Fruit fly (Drosophila melanogaster) whole organism, prepupa: ENCODE data around the gene Gcn5.

ENCODE experiments used
- Blimp-1 ChIP-seq: fragments of 200-800 bp; sonication (Bioruptor generic); optimal IDR thresholded peaks from 3 replicates; lab custom pipeline; 2017; ENCODE audit warnings: missing biosample characterization, missing genetic modification characterization, mild to moderate bottlenecking, moderate library complexity, missing genetic modification reagents
- CG10669 ChIP-seq: fragments of 200-800 bp; sonication (Bioruptor generic); optimal IDR thresholded peaks from 3 replicates; lab custom pipeline; 2018; ENCODE audit warnings: missing biosample characterization, mild to moderate bottlenecking, missing genetic modification characterization, moderate library complexity
- CG11762 ChIP-seq: fragments of 200-800 bp; sonication (Bioruptor generic); optimal IDR thresholded peaks from 3 replicates; lab custom pipeline; 2016; ENCODE audit warnings: missing biosample characterization, missing genetic modification characterization; ENCODE audit not compliant: insufficient read depth
- CG11902 ChIP-seq: fragments of 200-800 bp; sonication (Bioruptor generic); optimal IDR thresholded peaks from 3 replicates; lab custom pipeline; 2016; ENCODE audit warnings: missing biosample characterization, missing genetic modification characterization
- CG15336 ChIP-seq: fragments of 200-800 bp; sonication (Bioruptor generic); IDR thresholded peaks from 2 replicates; pipeline ENCODE4 v1.3.6; 2022; ENCODE audit warnings: missing biosample characterization, missing genetic modification characterization
- CG1621 ChIP-seq: fragments of 200-800 bp; sonication (Bioruptor generic); optimal IDR thresholded peaks from 3 replicates; lab custom pipeline; 2018; ENCODE audit warnings: missing biosample characterization, mild to moderate bottlenecking, missing genetic modification characterization
- CG16779 ChIP-seq: fragments of 200-800 bp; sonication (Bioruptor generic); optimal IDR thresholded peaks from 3 replicates; lab custom pipeline; 2017; ENCODE audit warnings: missing biosample characterization, mild to moderate bottlenecking, missing genetic modification characterization
- CG3032 ChIP-seq: fragments of 200-800 bp; optimal IDR thresholded peaks from 2 replicates; lab custom pipeline; 2019; ENCODE audit warnings: missing biosample characterization, mild to moderate bottlenecking, missing genetic modification characterization, moderate library complexity
- CG31627 ChIP-seq: fragments of 200-800 bp; sonication (Bioruptor generic); optimal IDR thresholded peaks from 3 replicates; lab custom pipeline; 2016; ENCODE audit warnings: missing biosample characterization, missing genetic modification characterization
- CG32006 ChIP-seq: fragments of 200-800 bp; sonication (Bioruptor generic); optimal IDR thresholded peaks from 3 replicates; lab custom pipeline; 2017; ENCODE audit warnings: missing biosample characterization, mild to moderate bottlenecking, missing genetic modification characterization
- CG34406 ChIP-seq: fragments of 200-800 bp; sonication (Bioruptor generic); optimal IDR thresholded peaks from 3 replicates; lab custom pipeline; 2016; ENCODE audit warnings: missing biosample characterization, missing genetic modification characterization
- CG3919 ChIP-seq: fragments of 200-800 bp; sonication (Bioruptor generic); optimal IDR thresholded peaks from 3 replicates; lab custom pipeline; 2016; ENCODE audit warnings: missing biosample characterization, missing genetic modification characterization
- CG4318 ChIP-seq: fragments of 200-800 bp; sonication (Bioruptor generic); optimal IDR thresholded peaks from 3 replicates; lab custom pipeline; 2017; ENCODE audit warnings: missing biosample characterization, mild to moderate bottlenecking, missing genetic modification characterization
- CG6163 ChIP-seq: fragments of 200-800 bp; sonication (Bioruptor generic); IDR thresholded peaks from 3 replicates; pipeline ENCODE4 v1.3.6; 2022; ENCODE audit warnings: missing biosample characterization, missing genetic modification characterization
- CG6276 ChIP-seq: fragments of 200-800 bp; sonication (Bioruptor generic); optimal IDR thresholded peaks from 2 replicates; lab custom pipeline; 2017; ENCODE audit warnings: missing biosample characterization, mild to moderate bottlenecking, missing genetic modification characterization
- CG6792 ChIP-seq: fragments of 200-800 bp; sonication (Bioruptor generic); optimal IDR thresholded peaks from 3 replicates; lab custom pipeline; 2016; ENCODE audit warnings: missing biosample characterization, missing genetic modification characterization
- CG6854 ChIP-seq: fragments of 200-800 bp; sonication (Bioruptor generic); optimal IDR thresholded peaks from 2 replicates; lab custom pipeline; 2017; ENCODE audit warnings: missing biosample characterization, mild to moderate bottlenecking, missing genetic modification characterization
- CG8119 ChIP-seq: fragments of 200-800 bp; sonication (Bioruptor generic); IDR thresholded peaks from 3 replicates; pipeline ENCODE4 v1.3.6; 2022; ENCODE audit warnings: missing biosample characterization, missing genetic modification characterization
- CG8319 ChIP-seq: fragments of 200-800 bp; sonication (Bioruptor generic); optimal IDR thresholded peaks from 3 replicates; lab custom pipeline; 2016; ENCODE audit warnings: missing biosample characterization, missing genetic modification characterization
- CG8632 ChIP-seq: fragments of 200-800 bp; sonication (Bioruptor generic); optimal IDR thresholded peaks from 3 replicates; lab custom pipeline; 2016; ENCODE audit warnings: missing biosample characterization, missing genetic modification characterization
- CG9139 ChIP-seq: fragments of 200-800 bp; sonication (Bioruptor generic); optimal IDR thresholded peaks from 3 replicates; lab custom pipeline; 2017; ENCODE audit warnings: missing biosample characterization, mild to moderate bottlenecking, missing genetic modification characterization
- Eip75B ChIP-seq: fragments of 200-800 bp; sonication (Bioruptor generic); optimal IDR thresholded peaks from 3 replicates; lab custom pipeline; 2016; ENCODE audit warnings: missing biosample characterization, missing genetic modification characterization
- Eip78C ChIP-seq: fragments of 200-800 bp; sonication (Bioruptor generic); peaks from one replicate; lab custom pipeline; 2016; ENCODE audit warnings: missing biosample characterization, missing genetic modification characterization
- Eip93F ChIP-seq: fragments of 200-800 bp; sonication (Bioruptor generic); optimal IDR thresholded peaks from 2 replicates; lab custom pipeline; 2016; ENCODE audit warnings: missing biosample characterization, mild to moderate bottlenecking, missing genetic modification characterization
- Ets21C ChIP-seq: fragments of 200-800 bp; sonication (Bioruptor generic); optimal IDR thresholded peaks from 3 replicates; lab custom pipeline; 2016; ENCODE audit warnings: missing biosample characterization, missing genetic modification characterization
- Ets96B ChIP-seq: fragments of 200-800 bp; optimal IDR thresholded peaks from 2 replicates; lab custom pipeline; 2019; ENCODE audit warnings: missing biosample characterization, mild to moderate bottlenecking, missing genetic modification characterization, moderate library complexity
- Hr38 ChIP-seq: sonication (Bioruptor generic); optimal IDR thresholded peaks from 2 replicates; lab custom pipeline; 2016; ENCODE audit warnings: missing biosample characterization, missing genetic modification characterization
- Hr39 ChIP-seq: fragments of 200-800 bp; sonication (Bioruptor generic); optimal IDR thresholded peaks from 2 replicates; lab custom pipeline; 2016; ENCODE audit warnings: missing biosample characterization, missing genetic modification characterization
- Hr4 ChIP-seq: fragments of 200-800 bp; sonication (Bioruptor generic); optimal IDR thresholded peaks from 3 replicates; lab custom pipeline; 2016; ENCODE audit warnings: missing biosample characterization, missing genetic modification characterization
- Lpt ChIP-seq: fragments of 200-800 bp; sonication (Bioruptor generic); optimal IDR thresholded peaks from 3 replicates; lab custom pipeline; 2016; ENCODE audit warnings: missing biosample characterization, missing genetic modification characterization
- Met ChIP-seq: fragments of 200-800 bp; sonication (Bioruptor generic); optimal IDR thresholded peaks from 3 replicates; lab custom pipeline; 2016; ENCODE audit warnings: missing biosample characterization, missing genetic modification characterization
- OdsH ChIP-seq: fragments of 200-800 bp; sonication (Bioruptor generic); optimal IDR thresholded peaks from 3 replicates; lab custom pipeline; 2016; ENCODE audit warnings: missing biosample characterization, missing genetic modification characterization
- Smox ChIP-seq: fragments of 200-800 bp; sonication (Bioruptor generic); optimal IDR thresholded peaks from 3 replicates; lab custom pipeline; 2016; ENCODE audit warnings: missing biosample characterization, missing genetic modification characterization
- Sox102F ChIP-seq: fragments of 200-800 bp; sonication (Bioruptor generic); optimal IDR thresholded peaks from 2 replicates; lab custom pipeline; 2016; ENCODE audit warnings: missing biosample characterization, mild to moderate bottlenecking, missing genetic modification characterization
- Sox14 ChIP-seq: fragments of 200-800 bp; sonication (Bioruptor generic); optimal IDR thresholded peaks from 3 replicates; lab custom pipeline; 2016; ENCODE audit warnings: missing biosample characterization, missing genetic modification characterization
- Sox15 ChIP-seq: fragments of 200-800 bp; sonication (Bioruptor generic); optimal IDR thresholded peaks from 3 replicates; lab custom pipeline; 2016; ENCODE audit warnings: missing biosample characterization, missing genetic modification characterization
- achi ChIP-seq: fragments of 200-800 bp; sonication (Bioruptor generic); optimal IDR thresholded peaks from 3 replicates; lab custom pipeline; 2016; ENCODE audit warnings: missing biosample characterization, missing genetic modification characterization
- acj6 ChIP-seq: fragments of 200-800 bp; sonication (Bioruptor generic); optimal IDR thresholded peaks from 3 replicates; lab custom pipeline; 2016; ENCODE audit warnings: missing biosample characterization, missing genetic modification characterization
- cyc ChIP-seq: fragments of 200-800 bp; sonication (Bioruptor generic); optimal IDR thresholded peaks from 3 replicates; lab custom pipeline; 2016; ENCODE audit warnings: missing biosample characterization, missing genetic modification characterization
- dac ChIP-seq: fragments of 200-800 bp; sonication (Bioruptor generic); optimal IDR thresholded peaks from 2 replicates; lab custom pipeline; 2017; ENCODE audit warnings: missing biosample characterization, mild to moderate bottlenecking, missing genetic modification characterization
- esn ChIP-seq: fragments of 200-800 bp; sonication (Bioruptor generic); optimal IDR thresholded peaks from 2 replicates; lab custom pipeline; 2016; ENCODE audit warnings: missing biosample characterization, mild to moderate bottlenecking, missing genetic modification characterization, moderate library complexity
- fd59A ChIP-seq: fragments of 200-800 bp; sonication (Bioruptor generic); optimal IDR thresholded peaks from 2 replicates; lab custom pipeline; 2017; ENCODE audit warnings: missing biosample characterization, mild to moderate bottlenecking, missing genetic modification characterization, missing genetic modification reagents
- fd85E ChIP-seq: fragments of 200-800 bp; sonication (Bioruptor generic); optimal IDR thresholded peaks from 3 replicates; lab custom pipeline; 2016; ENCODE audit warnings: missing biosample characterization, missing genetic modification characterization
- fkh ChIP-seq: fragments of 200-800 bp; sonication (Bioruptor generic); optimal IDR thresholded peaks from 3 replicates; lab custom pipeline; 2017; ENCODE audit warnings: missing biosample characterization, mild to moderate bottlenecking, missing genetic modification characterization, moderate library complexity
- lz ChIP-seq: fragments of 200-800 bp; sonication (Bioruptor generic); optimal IDR thresholded peaks from 3 replicates; lab custom pipeline; 2016; ENCODE audit warnings: missing biosample characterization, missing genetic modification characterization
- net ChIP-seq: fragments of 200-800 bp; sonication (Bioruptor generic); optimal IDR thresholded peaks from 3 replicates; lab custom pipeline; 2016; ENCODE audit warnings: missing biosample characterization, missing genetic modification characterization
- salr ChIP-seq, 2 experiments: fragments of 200-800 bp; sonication (Bioruptor generic); optimal IDR thresholded peaks; 3 replicates each; lab custom pipeline; 2016 to 2018; ENCODE audit warnings: missing biosample characterization in 2 of 2, missing genetic modification characterization in 2 of 2, mild to moderate bottlenecking in 1 of 2
- spab ChIP-seq: fragments of 200-800 bp; sonication (Bioruptor generic); optimal IDR thresholded peaks from 2 replicates; lab custom pipeline; 2017; ENCODE audit warnings: missing biosample characterization, mild to moderate bottlenecking, missing genetic modification characterization, missing genetic modification reagents
- ss ChIP-seq, 2 experiments: fragments of 200-800 bp; sonication (Bioruptor generic); optimal IDR thresholded peaks; 2 replicates in 1 of 2; 3 replicates in 1 of 2; lab custom pipeline; 2017 to 2018; ENCODE audit warnings: mild to moderate bottlenecking in 2 of 2, missing biosample characterization in 2 of 2, missing genetic modification characterization in 2 of 2, moderate library complexity in 1 of 2
- svp ChIP-seq: fragments of 200-800 bp; sonication (Bioruptor generic); peaks from one replicate; lab custom pipeline; 2016; ENCODE audit warnings: missing biosample characterization, missing genetic modification characterization
- topi ChIP-seq: fragments of 200-800 bp; sonication (Bioruptor generic); optimal IDR thresholded peaks from 3 replicates; lab custom pipeline; 2016; ENCODE audit warnings: missing biosample characterization, missing genetic modification characterization
- vri ChIP-seq: fragments of 200-800 bp; sonication (Bioruptor generic); optimal IDR thresholded peaks from 3 replicates; lab custom pipeline; 2016; ENCODE audit warnings: missing biosample characterization, mild to moderate bottlenecking, missing genetic modification characterization

Gene Gcn5

dm6 chr3L:12495312-12495725 is 28.5 kb downstream of the Gcn5 start:
- TF ChIP-seq OdsH (peak; percentile 87), Ets96B (tag; lab: Kevin White, UChicago) (peak; percentile 80), ss (GFP tag; optimal IDR thresholded peaks at IDR 0.05; lab: Kevin White, UChicago) (peak; percentile 84 to 87), salr (GFP tag; optimal IDR thresholded peaks at IDR 0.05; lab: Kevin White, UChicago) (peak; percentile 20 to 90), CG6163 (GFP tag; lab: Robert Waterston, UW) (peak; percentile 56; the same call in 1 of the 3 replicates), vri (GFP tag; lab: Kevin White, UChicago) (peak; percentile 84), CG6854 (GFP tag; lab: Kevin White, UChicago) (peak; percentile 81), dac (peak; percentile 84), Eip93F (GFP tag; lab: Kevin White, UChicago) (peak; percentile 74), achi (GFP tag; lab: Kevin White, UChicago) (peak; percentile 88), CG8119 (GFP tag; lab: Robert Waterston, UW) (peak; percentile 90), Smox (GFP tag; lab: Kevin White, UChicago) (peak; percentile 92), CG10669 (GFP tag; lab: Kevin White, UChicago) (peak; percentile 81), fkh (GFP tag; lab: Kevin White, UChicago) (no peak), svp (GFP tag; lab: Kevin White, UChicago) (peak; percentile 97), net (GFP tag; lab: Kevin White, UChicago) (peak; percentile 89), topi (GFP tag; lab: Kevin White, UChicago) (peak; percentile 91), CG11762 (GFP tag; lab: Kevin White, UChicago) (peak; percentile 83), spab (GFP tag; lab: Kevin White, UChicago) (peak; percentile 83), Sox102F (GFP tag; lab: Kevin White, UChicago) (peak; percentile 91), fd85E (peak; percentile 33), Lpt (GFP tag; lab: Kevin White, UChicago) (peak; percentile 86), CG1621 (tag; lab: Kevin White, UChicago) (peak; percentile 60), CG9139 (GFP tag; lab: Kevin White, UChicago) (peak; percentile 78), CG31627 (GFP tag; lab: Kevin White, UChicago) (peak; percentile 90), lz (GFP tag; lab: Kevin White, UChicago) (peak; percentile 91), CG15336 (GFP tag; lab: Robert Waterston, UW) (peak; percentile 87), Ets21C (GFP tag; lab: Kevin White, UChicago) (peak; percentile 83), CG6792 (peak; percentile 86), CG8632 (peak; percentile 81), Met (peak; percentile 93), CG32006 (GFP tag; lab: Kevin White, UChicago) (peak; percentile 95), Hr38 (no peak), CG4318 (GFP tag; lab: Kevin White, UChicago) (peak; percentile 87), esn (peak; percentile 95), cyc (GFP tag; lab: Kevin White, UChicago) (peak; percentile 88), CG6276 (GFP tag; lab: Kevin White, UChicago) (peak; percentile 92), CG3919 (peak; percentile 89), Sox15 (GFP tag; lab: Kevin White, UChicago) (peak; percentile 78), acj6 (peak; percentile 90), Blimp-1 (GFP tag; lab: Kevin White, UChicago) (peak; percentile 87), CG8319 (GFP tag; lab: Kevin White, UChicago) (peak; percentile 68), Sox14 (GFP tag; lab: Kevin White, UChicago) (peak; percentile 91), Eip78C (peak; percentile 98), Eip75B (GFP tag; lab: Kevin White, UChicago) (peak; percentile 88), Hr39 (GFP tag; lab: Kevin White, UChicago) (peak; percentile 84), Hr4 (GFP tag; lab: Kevin White, UChicago) (peak; percentile 91), CG16779 (tag; lab: Kevin White, UChicago) (peak; percentile 72), CG34406 (peak; percentile 84), CG11902 (GFP tag; lab: Kevin White, UChicago) (peak; percentile 78), fd59A (GFP tag; lab: Kevin White, UChicago) (peak; percentile 87), CG3032 (tag; lab: Kevin White, UChicago) (peak; percentile 86)
